Worm (Caenorhabditis elegans): Measurements from ENCODE around the gene cah-5.

The cah-5 gene

DNA sequence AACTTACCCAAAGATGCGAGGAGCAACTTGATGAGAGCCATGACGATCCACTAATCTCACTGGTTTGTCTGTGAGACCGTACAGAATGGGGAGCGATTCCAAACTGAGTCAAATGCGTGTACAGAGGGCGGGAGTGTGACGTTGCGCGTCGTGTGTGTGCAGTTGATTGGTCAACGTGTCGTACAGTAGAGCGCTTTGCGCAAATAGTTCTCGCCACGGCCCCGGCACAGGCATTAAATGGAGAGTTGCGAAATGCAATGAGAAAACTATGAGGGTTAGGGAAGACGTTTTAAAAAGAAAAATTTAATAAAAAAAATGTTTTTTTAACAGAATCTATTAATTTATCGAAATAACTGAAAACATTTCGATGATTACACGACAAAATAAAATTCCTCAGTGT, 48.6 kb downstream of the cah-5 start, which contains the start of gene pdi-6 (continued):
- TF ChIP-seq F49E8.2 (tag; optimal IDR thresholded peaks at IDR 0.05; ENCODE audit: insufficient read depth) (no peak), B0035.1 (tag; optimal IDR thresholded peaks at IDR 0.05) (peak; percentile 25), sea-2 (GFP tag; IDR thresholded peaks at IDR 0.05) (no peak), D2030.7 (GFP tag; IDR thresholded peaks at IDR 0.05) (no peak), madf-10 (tag; optimal IDR thresholded peaks at IDR 0.05) (peak; percentile 73), snpc-1.3 (tag; optimal IDR thresholded peaks at IDR 0.05; ENCODE audit: insufficient read depth) (no peak), B0261.1 (tag; optimal IDR thresholded peaks at IDR 0.05) (peak; percentile 14), pha-4 (tag; optimal IDR thresholded peaks at IDR 0.05) (peak; percentile 41), ztf-6 (GFP tag; IDR thresholded peaks at IDR 0.05) (peak; percentile 25; the same call in 1 of the 2 replicates), lin-26 (GFP tag; IDR thresholded peaks at IDR 0.05) (0 out of 2 replicates have a peak, but pooled peaks have one; percentile 22), nhr-90 (tag; optimal IDR thresholded peaks at IDR 0.05) (peak; percentile 43), T26A5.8 (tag; optimal IDR thresholded peaks at IDR 0.05) (no peak), attf-3 (GFP tag; conservative IDR thresholded peaks at IDR 0.05) (0 out of 2 replicates have a peak, but pooled peaks have one; percentile 10), ztf-28 (GFP tag; IDR thresholded peaks at IDR 0.05) (0 out of 2 replicates have a peak, but pooled peaks have one; percentile 52), egl-18 (GFP tag; IDR thresholded peaks at IDR 0.05) (no peak), Y79H2A.3 (GFP tag; conservative IDR thresholded peaks at IDR 0.05) (no peak), F52B5.7 (tag; optimal IDR thresholded peaks at IDR 0.05) (no peak), madf-6 (GFP tag; IDR thresholded peaks at IDR 0.05) (no peak), attf-5 (GFP tag; optimal IDR thresholded peaks at IDR 0.05) (peak; percentile 92), ceh-100 (GFP tag; IDR thresholded peaks at IDR 0.05) (no peak), hsf-1 (GFP tag; IDR thresholded peaks at IDR 0.05) (no peak), F33H1.4 (GFP tag; IDR thresholded peaks at IDR 0.05) (peak; percentile 16; the same call in 1 of the 2 replicates), snpc-4 (GFP tag; optimal IDR thresholded peaks at IDR 0.05) (no peak), snpc-4 (tag; optimal IDR thresholded peaks at IDR 0.05) (peak in 1 of 4 experiments; percentile 64), snpc-1.1 (tag; optimal IDR thresholded peaks at IDR 0.05; ENCODE audit: insufficient read depth) (no peak), F22D6.2 (tag; optimal IDR thresholded peaks at IDR 0.05) (peak; percentile 38), bed-2 (GFP tag; IDR thresholded peaks at IDR 0.05) (0 out of 2 replicates have a peak, but pooled peaks have one; percentile 16), lin-54 (GFP tag; optimal IDR thresholded peaks at IDR 0.05) (peak; percentile 43), aptf-3 (GFP tag; IDR thresholded peaks at IDR 0.05) (no peak), xnd-1 (tag; optimal IDR thresholded peaks at IDR 0.05) (no peak), repo-1 (tag; optimal IDR thresholded peaks at IDR 0.05) (no peak), rcor-1 (GFP tag; IDR thresholded peaks at IDR 0.05) (peak; percentile 43; the same call in 1 of the 2 replicates), hlh-26 (GFP tag; conservative IDR thresholded peaks at IDR 0.05) (no peak), aptf-2 (GFP tag; conservative IDR thresholded peaks at IDR 0.05) (no peak), nhr-80 (tag; optimal IDR thresholded peaks at IDR 0.05) (peak; percentile 96), Y56A3A.18 (GFP tag; IDR thresholded peaks at IDR 0.05) (peak; percentile 53; the same call in 1 of the 2 replicates), F23B12.7 (tag; optimal IDR thresholded peaks at IDR 0.05; ENCODE audit: insufficient read depth) (peak; percentile 14), Y53F4B.3 (GFP tag; IDR thresholded peaks at IDR 0.05) (no peak), zfh-2 (GFP tag; conservative IDR thresholded peaks at IDR 0.05) (peak; percentile 94), B0019.2 (GFP tag; conservative IDR thresholded peaks at IDR 0.05) (no peak), hlh-12 (tag; optimal IDR thresholded peaks at IDR 0.05) (no peak), egl-44 (GFP tag; IDR thresholded peaks at IDR 0.05) (no peak), lin-35 (GFP tag; optimal IDR thresholded peaks at IDR 0.05) (no peak), cebp-2 (GFP tag; IDR thresholded peaks at IDR 0.05) (no peak), rpc-1 (optimal IDR thresholded peaks at IDR 0.05) (no peak), rpc-1 (tag; optimal IDR thresholded peaks at IDR 0.05) (no peak), hmg-20 (GFP tag; IDR thresholded peaks at IDR 0.05) (0 out of 2 replicates have a peak, but pooled peaks have one; percentile 4), egrh-3 (GFP tag; IDR thresholded peaks at IDR 0.05) (peak; percentile 45; the same call in 1 of the 2 replicates), athp-1 (tag; optimal IDR thresholded peaks at IDR 0.05) (no peak)

All from whole organism, young adult.